Worm (Caenorhabditis elegans) whole organism, young adult: ENCODE measurements around the gene ZK563.7.
A peak's percentile ranks its signal among the peaks of the same experiment; 100 is the strongest.

Experiments used
- D2030.7 ChIP-seq: fragments of 200-800 bp; sonication (Bioruptor generic); IDR thresholded peaks from 2 replicates; pipeline ENCODE4 v1.3.6; 2022; ENCODE audit warnings: missing genetic modification reagents, missing genetic modification characterization, missing compliant biosample characterization
- ceh-27 ChIP-seq: fragments of 200-800 bp; sonication (Bioruptor generic); optimal IDR thresholded peaks from 2 replicates; lab custom pipeline; 2018; ENCODE audit warnings: mild to moderate bottlenecking, missing genetic modification characterization, moderate library complexity, missing compliant biosample characterization
- die-1 ChIP-seq: sonication (generic microtip); optimal IDR thresholded peaks from 2 replicates; lab custom pipeline; 2016; ENCODE audit warnings: missing genotype, mild to moderate bottlenecking, missing genetic modification characterization, missing compliant biosample characterization
- lin-40 ChIP-seq: sonication (generic microtip); optimal IDR thresholded peaks from 2 replicates; lab custom pipeline; 2016; ENCODE audit warnings: missing genetic modification characterization, mild to moderate bottlenecking, missing compliant biosample characterization, missing genotype, missing genetic modification reagents
- lsl-1 ChIP-seq: fragments of 200-800 bp; sonication (Bioruptor generic); optimal IDR thresholded peaks from 2 replicates; lab custom pipeline; 2018; ENCODE audit warnings: mild to moderate bottlenecking, missing genetic modification characterization, moderate library complexity, missing compliant biosample characterization
- nhr-27 ChIP-seq: fragments of 200-800 bp; sonication (Bioruptor generic); optimal IDR thresholded peaks from 2 replicates; lab custom pipeline; 2018; ENCODE audit warnings: mild to moderate bottlenecking, missing genetic modification characterization, moderate library complexity, missing compliant biosample characterization
- rpc-1 ChIP-seq, 2 experiments: fragments of 150-350 bp in 1 of 2; sonication (generic microtip) in 1 of 2; optimal IDR thresholded peaks; 2 replicates each; lab custom pipeline; 2014 to 2018; ENCODE audit warnings: missing biosample characterization in 1 of 2, missing genetic modification characterization in 1 of 2, missing genetic modification reagents in 1 of 2, missing genotype in 1 of 2

- TF ChIP-seq rpc-1 (optimal IDR thresholded peaks at IDR 0.05; lab: Kevin White, UChicago) (peak; percentile 77), rpc-1 (tag; optimal IDR thresholded peaks at IDR 0.05; lab: Kevin White, UChicago) (peak; percentile 85), ceh-27 (GFP tag; lab: Kevin White, UChicago) (peak; percentile 78), nhr-27 (tag; lab: Kevin White, UChicago) (no peak), die-1 (tag; lab: Kevin White, UChicago) (peak; percentile 55), D2030.7 (GFP tag; lab: Robert Waterston, UW) (peak; percentile 71), lsl-1 (GFP tag; lab: Kevin White, UChicago) (no peak), lin-40 (tag; lab: Kevin White, UChicago) (no peak)
Measured at ce11 chrX:3347904-3348441, 32.3 kb upstream of the ZK563.7 start, which contains the start of gene ZK816.3.
